Worm (Caenorhabditis elegans) whole organism, L4 larva: ENCODE measurements around the gene rbd-1.

ENCODE experiments used
- T26A8.4 ChIP-seq: fragments of 200-800 bp; sonication (Bioruptor generic); IDR thresholded peaks from 2 replicates; pipeline ENCODE4 v1.3.6; 2022; ENCODE audit warnings: missing genetic modification characterization, missing compliant biosample characterization
- ama-1 ChIP-seq: fragments of 150-350 bp; optimal IDR thresholded peaks from 2 replicates; lab custom pipeline; 2014; ENCODE audit warnings: inconsistent platforms, mixed read lengths
- dmd-8 ChIP-seq: fragments of 200-800 bp; sonication (Bioruptor generic); IDR thresholded peaks from 2 replicates; pipeline ENCODE4 v1.3.6; 2022; ENCODE audit warnings: missing genetic modification characterization, missing compliant biosample characterization
- mep-1 ChIP-seq: fragments of 150-350 bp; sonication (generic microtip); optimal IDR thresholded peaks from 3 replicates; lab custom pipeline; 2014; ENCODE audit warnings: missing biosample characterization, missing genetic modification characterization
- nhr-6 ChIP-seq: fragments of 150-350 bp; optimal IDR thresholded peaks from 2 replicates; lab custom pipeline; 2014; ENCODE audit warnings: missing biosample characterization, missing genetic modification characterization
- pqm-1 ChIP-seq: sonication (generic microtip); optimal IDR thresholded peaks from 2 replicates; lab custom pipeline; 2017; ENCODE audit warnings: missing biosample characterization, missing genetic modification characterization
- snpc-4 ChIP-seq: fragments of 150-350 bp; optimal IDR thresholded peaks from 2 replicates; lab custom pipeline; 2014; ENCODE audit warnings: missing biosample characterization, missing genetic modification characterization

DNA sequence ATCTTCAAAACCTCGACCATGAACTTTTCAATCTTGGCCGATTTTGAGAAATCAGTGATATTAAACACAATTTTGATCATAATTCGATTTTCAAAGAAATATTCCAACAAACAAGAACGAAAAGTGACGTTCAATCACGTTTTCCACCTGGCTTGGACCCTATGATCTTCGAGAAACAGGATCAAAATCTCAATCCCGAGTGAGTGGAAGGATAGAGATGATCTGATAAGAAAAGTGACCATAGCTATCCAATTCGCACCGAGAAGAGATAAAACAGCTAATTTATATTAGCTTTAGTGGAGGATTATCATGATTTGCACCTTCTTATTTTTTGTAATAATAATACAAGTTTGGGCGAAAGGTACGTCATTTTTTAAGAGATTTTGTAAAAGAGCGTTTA lies 3.7 kb upstream of the rbd-1 start, which contains the start of gene T23F6.2:
- TF ChIP-seq nhr-6 (tag; lab: Kevin White, UChicago) = no peak
- TF ChIP-seq dmd-8 = no peak
- TF ChIP-seq snpc-4 (tag; lab: Kevin White, UChicago) = no peak
- no peak for TF ChIP-seq pqm-1 (tag; lab: Kevin White, UChicago)
- no peak for TF ChIP-seq ama-1 (lab: Kevin White, UChicago)
- TF ChIP-seq T26A8.4 = no peak
- no peak for TF ChIP-seq mep-1 (tag; lab: Kevin White, UChicago)
